Worm (Caenorhabditis elegans) whole organism, L4 larva: ENCODE measurements around the gene T02H6.5.

ENCODE experiments used
- R02D3.7 ChIP-seq: fragments of 150-350 bp; sonication (generic microtip); optimal IDR thresholded peaks from 3 replicates; lab custom pipeline; 2014; ENCODE audit warnings: missing biosample characterization, missing genetic modification characterization
- T20F7.1 ChIP-seq: fragments of 200-800 bp; sonication (Bioruptor generic); optimal IDR thresholded peaks from 2 replicates; lab custom pipeline; 2018; ENCODE audit warnings: mild to moderate bottlenecking, missing genetic modification characterization, missing compliant biosample characterization
- Y48G9A.11 ChIP-seq: fragments of 200-800 bp; sonication (Bioruptor generic); IDR thresholded peaks from 2 replicates; pipeline ENCODE4 v1.3.6; 2022; ENCODE audit warnings: missing genetic modification reagents, missing genetic modification characterization, missing compliant biosample characterization
- Y75B8A.6 ChIP-seq: fragments of 200-800 bp; sonication (Bioruptor generic); IDR thresholded peaks from 2 replicates; pipeline ENCODE4 v1.3.6; 2022; ENCODE audit warnings: missing genetic modification reagents, missing genetic modification characterization, missing compliant biosample characterization
- ZK337.2 ChIP-seq: fragments of 200-800 bp; sonication (Bioruptor generic); IDR thresholded peaks from 2 replicates; pipeline ENCODE4 v1.3.6; 2022; ENCODE audit warnings: missing genetic modification reagents, missing genetic modification characterization, missing compliant biosample characterization
- aha-1 ChIP-seq: fragments of 150-350 bp; peaks from one replicate; lab custom pipeline; 2014; ENCODE audit warnings: missing biosample characterization, missing genetic modification characterization
- aly-2 ChIP-seq: sonication (generic microtip); optimal IDR thresholded peaks from 2 replicates; lab custom pipeline; 2018; ENCODE audit warnings: missing biosample characterization, missing genetic modification characterization
- ceh-28 ChIP-seq: fragments of 150-350 bp; optimal IDR thresholded peaks from 2 replicates; lab custom pipeline; 2014; ENCODE audit warnings: missing biosample characterization, missing genetic modification reagents, missing genetic modification characterization
- ceh-44 ChIP-seq: fragments of 200-800 bp; sonication (Bioruptor generic); IDR thresholded peaks from 2 replicates; pipeline ENCODE4 v1.3.6; 2022; ENCODE audit warnings: missing genetic modification reagents, missing genetic modification characterization, missing compliant biosample characterization
- ceh-62 ChIP-seq: sonication (generic microtip); optimal IDR thresholded peaks from 2 replicates; lab custom pipeline; 2017; ENCODE audit warnings: missing biosample characterization, missing genetic modification characterization
- cey-2 ChIP-seq: sonication (generic microtip); optimal IDR thresholded peaks from 3 replicates; lab custom pipeline; 2017; ENCODE audit warnings: missing genetic modification characterization, mild to moderate bottlenecking, missing compliant biosample characterization, antibody characterized with exemption, borderline replicate concordance; ENCODE audit not compliant: insufficient read depth
- daf-12 ChIP-seq: fragments of 150-350 bp; optimal IDR thresholded peaks from 2 replicates; lab custom pipeline; 2014; ENCODE audit warnings: missing biosample characterization, missing genetic modification reagents, missing genetic modification characterization
- daf-16 ChIP-seq, 3 experiments: sonication (generic microtip); optimal IDR thresholded peaks; 2 replicates each; lab custom pipeline; 2016 to 2017; ENCODE audit warnings: missing genetic modification characterization in 3 of 3, missing genetic modification reagents in 3 of 3, mild to moderate bottlenecking in 2 of 3, missing compliant biosample characterization in 2 of 3, missing biosample characterization in 1 of 3, moderate library complexity in 1 of 3
- daf-19 ChIP-seq: fragments of 200-800 bp; sonication (Bioruptor generic); conservative IDR thresholded peaks from 2 replicates; pipeline ENCODE4 v1.3.6; 2022; ENCODE audit warnings: missing genetic modification characterization, missing compliant biosample characterization
- duxl-1 ChIP-seq: sonication (generic microtip); optimal IDR thresholded peaks from 2 replicates; lab custom pipeline; 2016; ENCODE audit warnings: mild to moderate bottlenecking, missing genetic modification characterization, moderate library complexity, missing compliant biosample characterization; ENCODE audit not compliant: poor library complexity
- dve-1 ChIP-seq: sonication (generic microtip); optimal IDR thresholded peaks from 2 replicates; lab custom pipeline; 2017; ENCODE audit warnings: antibody characterized with exemption, mild to moderate bottlenecking, missing genetic modification characterization, missing compliant biosample characterization; ENCODE audit not compliant: insufficient read depth
- hmg-1.1 ChIP-seq: fragments of 200-800 bp; sonication (Bioruptor generic); IDR thresholded peaks from 2 replicates; pipeline ENCODE4 v1.3.6; 2022; ENCODE audit warnings: missing genetic modification reagents, missing genetic modification characterization, missing compliant biosample characterization
- lin-38 ChIP-seq: fragments of 200-800 bp; sonication (Bioruptor generic); IDR thresholded peaks from 2 replicates; pipeline ENCODE4 v1.3.6; 2022; ENCODE audit warnings: missing genetic modification reagents, missing genetic modification characterization, missing compliant biosample characterization
- lin-39 ChIP-seq: fragments of 150-350 bp; optimal IDR thresholded peaks from 2 replicates; lab custom pipeline; 2014; ENCODE audit warnings: missing biosample characterization, missing genetic modification reagents, missing genetic modification characterization
- madf-9 ChIP-seq: fragments of 200-800 bp; sonication (Bioruptor generic); conservative IDR thresholded peaks from 2 replicates; pipeline ENCODE4 v1.3.6; 2022; ENCODE audit warnings: missing genetic modification reagents, missing genetic modification characterization, missing compliant biosample characterization
- mdt-29 ChIP-seq: fragments of 200-800 bp; sonication (Bioruptor generic); IDR thresholded peaks from 2 replicates; pipeline ENCODE4 v1.3.6; 2022; ENCODE audit warnings: missing genetic modification reagents, missing genetic modification characterization, missing compliant biosample characterization
- mes-2 ChIP-seq: sonication (generic microtip); optimal IDR thresholded peaks from 2 replicates; lab custom pipeline; 2016; ENCODE audit warnings: missing genotype, mild to moderate bottlenecking, missing genetic modification characterization, missing compliant biosample characterization; ENCODE audit not compliant: poor library complexity, severe bottlenecking
- mxl-2 ChIP-seq: fragments of 200-800 bp; sonication (Bioruptor generic); conservative IDR thresholded peaks from 2 replicates; pipeline ENCODE4 v1.3.6; 2022; ENCODE audit warnings: missing genetic modification reagents, missing genetic modification characterization, missing compliant biosample characterization
- nhr-77 ChIP-seq: fragments of 150-350 bp; optimal IDR thresholded peaks from 2 replicates; lab custom pipeline; 2014; ENCODE audit warnings: missing biosample characterization, missing genetic modification characterization
- rbr-2 ChIP-seq: sonication (generic microtip); optimal IDR thresholded peaks from 2 replicates; lab custom pipeline; 2016; ENCODE audit warnings: missing genotype, missing genetic modification characterization, missing compliant biosample characterization
- sdz-12 ChIP-seq: fragments of 200-800 bp; sonication (Bioruptor generic); optimal IDR thresholded peaks from 2 replicates; lab custom pipeline; 2018; ENCODE audit warnings: mild to moderate bottlenecking, missing genetic modification characterization, missing compliant biosample characterization
- skn-1 ChIP-seq: fragments of 150-350 bp; optimal IDR thresholded peaks from 2 replicates; lab custom pipeline; 2014; ENCODE audit warnings: missing biosample characterization, missing genetic modification characterization
- tag-97 ChIP-seq: fragments of 200-800 bp; sonication (Bioruptor generic); IDR thresholded peaks from 2 replicates; pipeline ENCODE4 v1.3.6; 2022; ENCODE audit warnings: missing genetic modification characterization, missing compliant biosample characterization
- unc-130 ChIP-seq: sonication (generic microtip); optimal IDR thresholded peaks from 2 replicates; lab custom pipeline; 2016; ENCODE audit warnings: missing genetic modification reagents, missing genetic modification characterization, missing compliant biosample characterization
- unc-62 ChIP-seq, 3 experiments: fragments of 150-350 bp in 1 of 3; sonication (generic microtip); optimal IDR thresholded peaks in 2 of 3; peaks in 1 of 3; 1 replicate in 1 of 3; 2 replicates in 2 of 3; lab custom pipeline; 2014 to 2017; ENCODE audit warnings: missing biosample characterization in 3 of 3, missing genetic modification characterization in 3 of 3, missing genetic modification reagents in 3 of 3, missing genotype in 1 of 3
- zag-1 ChIP-seq: fragments of 150-350 bp; optimal IDR thresholded peaks from 2 replicates; lab custom pipeline; 2014; ENCODE audit warnings: missing biosample characterization, missing genetic modification characterization
- zip-11 ChIP-seq: fragments of 200-800 bp; sonication (Bioruptor generic); IDR thresholded peaks from 2 replicates; pipeline ENCODE4 v1.3.6; 2022; ENCODE audit warnings: missing genetic modification characterization, missing compliant biosample characterization
- ztf-7 ChIP-seq: fragments of 150-350 bp; optimal IDR thresholded peaks from 2 replicates; lab custom pipeline; 2014; ENCODE audit warnings: missing biosample characterization, missing genetic modification characterization

The T02H6.5 gene

ce11 chrII:701371-702139 is 16.6 kb downstream of the T02H6.5 start, which contains the start of gene thoc-1:
Gene thoc-1, plus strand, starts transcription at chrII:702107.
- TF ChIP-seq R02D3.7 (tag; lab: Kevin White, UChicago) (no peak), sdz-12 (GFP tag; lab: Kevin White, UChicago) (no peak), dve-1 (tag; lab: Kevin White, UChicago) (no peak), ceh-62 (tag; lab: Kevin White, UChicago) (no peak), Y48G9A.11 (GFP tag; lab: Robert Waterston, UW) (0 out of 2 replicates have a peak, but pooled peaks have one; percentile 19), daf-16 (GFP tag; optimal IDR thresholded peaks at IDR 0.05; lab: Kevin White, UChicago) (no peak), daf-16 (tag; optimal IDR thresholded peaks at IDR 0.05; lab: Kevin White, UChicago) (peak; percentile 3), ceh-44 (no peak), mxl-2 (no peak), T20F7.1 (peak; percentile 93), cey-2 (tag; lab: Kevin White, UChicago) (no peak)

DNA sequence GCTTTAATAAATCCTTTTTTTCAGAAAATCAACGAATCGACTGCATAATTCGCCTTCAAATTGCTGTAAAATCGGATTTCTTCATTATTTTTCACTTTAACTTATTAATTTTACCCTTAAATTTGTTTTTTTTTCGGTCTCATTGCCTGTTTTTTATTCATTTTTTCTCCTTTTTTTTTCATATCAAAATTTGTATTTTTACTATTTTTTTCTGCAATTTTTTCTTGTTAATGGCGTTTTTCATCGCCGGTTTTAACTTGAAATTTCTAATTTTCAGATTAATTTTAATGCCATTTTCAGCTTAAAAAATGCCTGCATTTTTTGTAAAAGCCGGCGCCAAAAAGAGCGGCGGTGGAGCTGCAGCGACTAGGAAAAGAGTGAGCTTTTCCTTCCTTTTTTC is 24.2 kb downstream of the T02H6.5 start, which contains the start of gene T02H6.1:
TSS of gene T02H6.1 (plus strand) at position 301 of the 400 bp plus-strand sequence.
- TF ChIP-seq rbr-2 (tag; lab: Kevin White, UChicago) (no peak), ztf-7 (tag; lab: Kevin White, UChicago) (no peak), zip-11 (GFP tag; lab: Robert Waterston, UW) (no peak), aly-2 (no peak), Y75B8A.6 (no peak), nhr-77 (tag; lab: Kevin White, UChicago) (no peak), skn-1 (tag; lab: Kevin White, UChicago) (no peak)

DNA sequence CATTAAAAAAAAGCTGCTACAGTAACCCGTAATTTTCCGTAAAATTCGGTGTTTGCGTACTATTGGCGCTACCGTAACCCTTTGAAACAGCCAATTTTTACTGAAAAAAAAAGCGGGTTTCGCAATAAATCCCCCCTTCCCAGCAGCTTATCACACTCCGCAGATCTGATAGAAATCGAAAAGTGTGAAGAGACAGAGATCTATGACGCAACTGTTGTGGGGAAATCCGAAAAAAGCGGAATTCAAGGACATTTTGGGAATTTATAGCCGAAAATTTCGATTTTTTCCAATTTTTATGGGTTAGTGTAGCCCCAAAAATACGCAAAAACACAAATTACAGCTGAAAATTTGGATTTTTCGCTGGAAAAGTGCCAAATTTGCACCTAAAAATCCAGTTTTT is 37.0 kb downstream of the T02H6.5 start:
- TF ChIP-seq zag-1 (tag; lab: Kevin White, UChicago) (no peak), aha-1 (tag; lab: Kevin White, UChicago) (peak; percentile 14), duxl-1 (tag; lab: Kevin White, UChicago) (no peak)
- TF ChIP-seq, all 104 proteins: peak for 1

DNA sequence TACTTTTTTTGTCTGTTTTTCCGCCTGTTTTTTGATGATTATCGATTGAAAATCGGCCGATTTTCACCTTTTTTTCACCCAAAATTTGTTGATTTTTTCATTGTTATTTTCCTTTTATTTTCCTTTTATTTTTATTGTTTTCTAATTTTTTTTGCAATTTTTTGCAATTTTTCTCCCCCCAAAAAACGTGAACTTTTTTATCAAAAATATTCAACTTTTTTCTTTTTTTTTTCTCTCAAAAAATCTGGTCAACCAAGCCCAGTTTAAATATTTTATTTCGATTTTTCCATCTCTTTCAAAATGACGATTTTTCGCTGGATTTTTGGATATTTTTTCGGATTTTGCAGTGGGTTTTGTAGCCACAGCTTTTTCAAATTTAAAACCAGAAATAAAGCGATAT is 38.6 kb downstream of the T02H6.5 start, which contains the start of gene rfip-2:
TSS of gene rfip-2 (plus strand) at position 301 of the 400 bp plus-strand sequence.
- TF ChIP-seq aha-1 (tag; lab: Kevin White, UChicago): peak; percentile 6
- no peak for TF ChIP-seq R02D3.7 (tag; lab: Kevin White, UChicago)

ce11 chrII:724004-724403 is 39.1 kb downstream of the T02H6.5 start:
- TF ChIP-seq ceh-28 (peak; percentile 99), daf-19 (GFP tag; lab: Robert Waterston, UW) (no peak), aha-1 (tag; lab: Kevin White, UChicago) (peak; percentile 0), T20F7.1 (no peak), unc-130 (GFP tag; lab: Kevin White, UChicago) (no peak), lin-39 (tag; lab: Kevin White, UChicago) (no peak), unc-62 (GFP tag; optimal IDR thresholded peaks at IDR 0.05 in 1 of 2; lab: Kevin White, UChicago) (no peak), unc-62 (tag; optimal IDR thresholded peaks at IDR 0.05; lab: Kevin White, UChicago) (no peak), R02D3.7 (tag; lab: Kevin White, UChicago) (no peak), madf-9 (GFP tag; lab: Robert Waterston, UW) (no peak)
- TF ChIP-seq, all 104 proteins: peak for 2

ce11 chrII:729931-730330 is 45.0 kb downstream of the T02H6.5 start:
- no peak for TF ChIP-seq daf-12
- 0 out of 2 replicates have a peak, but pooled peaks have one; percentile 7 for TF ChIP-seq ZK337.2
- TF ChIP-seq hmg-1.1: peak; percentile 39; the same call in 1 of the 2 replicates
- TF ChIP-seq aha-1 (tag; lab: Kevin White, UChicago): peak; percentile 67
- no peak for TF ChIP-seq mdt-29
- TF ChIP-seq lin-38 (GFP tag; lab: Robert Waterston, UW): peak; percentile 39; the same call in 1 of the 2 replicates
- TF ChIP-seq tag-97 (GFP tag; lab: Robert Waterston, UW): no peak
- TF ChIP-seq mes-2 (tag; lab: Kevin White, UChicago): peak; percentile 34
